Fruit fly (Drosophila melanogaster): Measurements from ENCODE around the gene CG15456.

CG15456 gene

DNA sequence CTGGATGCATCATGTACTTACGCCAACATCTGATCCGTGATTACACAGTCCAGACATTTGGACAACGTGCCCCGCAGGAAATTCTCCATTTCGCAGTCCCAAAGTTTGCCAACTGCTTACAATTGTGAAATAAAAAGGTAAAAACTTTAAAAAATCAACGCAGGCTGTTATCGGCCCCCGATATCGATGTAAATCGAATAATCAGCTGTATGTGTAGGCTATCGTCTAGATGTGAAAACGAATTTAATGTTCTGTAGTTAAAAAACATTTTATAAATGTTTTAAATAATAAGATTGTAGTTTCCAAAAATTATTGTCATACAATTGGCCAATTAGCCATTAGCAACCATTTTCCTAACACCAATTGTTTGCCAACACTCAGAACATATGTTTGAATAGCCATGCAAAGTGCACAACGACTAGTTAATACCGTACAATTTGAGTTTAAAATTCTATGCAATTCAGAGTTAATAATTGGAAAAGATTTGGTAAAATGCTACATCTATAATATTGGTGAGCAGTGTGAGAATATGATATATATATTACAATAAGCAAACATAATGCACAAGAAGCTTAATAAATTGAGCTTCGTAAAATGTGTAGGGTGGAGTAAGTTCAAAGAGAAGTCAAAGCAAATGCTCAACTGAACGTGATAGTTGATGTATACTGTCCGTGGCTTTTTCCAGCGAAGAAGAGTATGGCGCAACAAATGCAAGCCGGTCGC is 2.8 kb upstream of the CG15456 start, which contains the start of the genes CG11710 and mal:
CG11710 (minus strand) TSS at position 192 of the 723 bp plus-strand sequence.
mal (plus strand) TSS at position 194 of the 723 bp plus-strand sequence.
- TF ChIP-seq Sox100B (GFP tag; optimal IDR thresholded peaks at IDR 0.05) = no peak
- no peak for TF ChIP-seq CG17385 (GFP tag; optimal IDR thresholded peaks at IDR 0.05)
- no peak for TF ChIP-seq CG3065 (GFP tag; optimal IDR thresholded peaks at IDR 0.05)
- TF ChIP-seq CG17359 (tag; optimal IDR thresholded peaks at IDR 0.05) = peak; percentile 81
- peak; percentile 50 for TF ChIP-seq crc (GFP tag; optimal IDR thresholded peaks at IDR 0.05)
- peak; percentile 62 for TF ChIP-seq CG9727 (GFP tag; optimal IDR thresholded peaks at IDR 0.05)
- TF ChIP-seq CG13424 (tag; optimal IDR thresholded peaks at IDR 0.05) = peak; percentile 88
- TF ChIP-seq emc (GFP tag; optimal IDR thresholded peaks at IDR 0.05) = peak; percentile 41
- no peak for TF ChIP-seq gcm (GFP tag; optimal IDR thresholded peaks at IDR 0.05)
- TF ChIP-seq NC2β (GFP tag; optimal IDR thresholded peaks at IDR 0.05) = peak; percentile 38
- TF ChIP-seq CG11247 (GFP tag; IDR thresholded peaks at IDR 0.05) = peak; percentile 45; the same call in 1 of the 2 replicates
- TF ChIP-seq dmrt99B (tag; optimal IDR thresholded peaks at IDR 0.05) = peak; percentile 87
- TF ChIP-seq NK7.1 (GFP tag; optimal IDR thresholded peaks at IDR 0.05) = peak; percentile 73
- peak; percentile 55 for TF ChIP-seq CG8089 (GFP tag; optimal IDR thresholded peaks at IDR 0.05)
- peak; percentile 26 for TF ChIP-seq pum (GFP tag; optimal IDR thresholded peaks at IDR 0.05)
- TF ChIP-seq Fer2 (tag; optimal IDR thresholded peaks at IDR 0.05) = peak; percentile 75
- TF ChIP-seq dysf (GFP tag; IDR thresholded peaks at IDR 0.05) = peak; percentile 91
- no peak for TF ChIP-seq Ssrp (tag; optimal IDR thresholded peaks at IDR 0.05)
- TF ChIP-seq da (GFP tag; optimal IDR thresholded peaks at IDR 0.05) = no peak
- peak; percentile 50; the same call in 2 of the 3 replicates for TF ChIP-seq zfh1 (GFP tag; IDR thresholded peaks at IDR 0.05)
- TF ChIP-seq CG7745 (tag; optimal IDR thresholded peaks at IDR 0.05) = no peak
- TF ChIP-seq shn (GFP tag; optimal IDR thresholded peaks at IDR 0.05) = peak; percentile 30
- TF ChIP-seq Pdp1 (GFP tag; optimal IDR thresholded peaks at IDR 0.05) = peak; percentile 73 to 82
- TF ChIP-seq phol (tag; optimal IDR thresholded peaks at IDR 0.05) = peak; percentile 87
- no peak for TF ChIP-seq CG30431 (GFP tag; optimal IDR thresholded peaks at IDR 0.05)
- TF ChIP-seq CG12659 (GFP tag; optimal IDR thresholded peaks at IDR 0.05) = peak; percentile 82
- TF ChIP-seq CG9932 (GFP tag; IDR thresholded peaks at IDR 0.05) = peak; percentile 78
- TF ChIP-seq bcd (GFP tag; optimal IDR thresholded peaks at IDR 0.05) = peak; percentile 78
- peak; percentile 42 for TF ChIP-seq zen (tag; optimal IDR thresholded peaks at IDR 0.05)
- TF ChIP-seq insv (GFP tag; optimal IDR thresholded peaks at IDR 0.05) = peak in 1 of 2 experiments; percentile 7
- TF ChIP-seq CG13123 (GFP tag; optimal IDR thresholded peaks at IDR 0.05) = no peak
- peak; percentile 42; the same call in 1 of the 2 replicates for TF ChIP-seq CG6272 (GFP tag; IDR thresholded peaks at IDR 0.05)
- no peak for TF ChIP-seq fd102C (GFP tag; optimal IDR thresholded peaks at IDR 0.05)
- TF ChIP-seq CG1602 (GFP tag; optimal IDR thresholded peaks at IDR 0.05) = peak; percentile 52
- peak; percentile 72 for TF ChIP-seq CG6765 (GFP tag; optimal IDR thresholded peaks at IDR 0.05)
- peak; percentile 53 for TF ChIP-seq jumu (GFP tag; optimal IDR thresholded peaks at IDR 0.05)
- TF ChIP-seq trem (tag; optimal IDR thresholded peaks at IDR 0.05) = peak; percentile 60
- TF ChIP-seq Optix (GFP tag; IDR thresholded peaks at IDR 0.05) = peak; percentile 68; the same call in 2 of the 3 replicates
- no peak for TF ChIP-seq ase (GFP tag; IDR thresholded peaks at IDR 0.05)
- TF ChIP-seq E2f1 (GFP tag; IDR thresholded peaks at IDR 0.05) = peak; percentile 73
- peak; percentile 56; the same call in 1 of the 2 replicates for TF ChIP-seq bbx (GFP tag; IDR thresholded peaks at IDR 0.05; ENCODE audit: partially characterized antibody)
- peak; percentile 77 for TF ChIP-seq croc (GFP tag; conservative IDR thresholded peaks at IDR 0.05)
- peak; percentile 84 for TF ChIP-seq gro (GFP tag; optimal IDR thresholded peaks at IDR 0.05)
- TF ChIP-seq gce (GFP tag; IDR thresholded peaks at IDR 0.05) = peak; percentile 33; the same call in 1 of the 3 replicates
- peak; percentile 30 for TF ChIP-seq CG12299 (tag; optimal IDR thresholded peaks at IDR 0.05)
- peak; percentile 47 for TF ChIP-seq cato (GFP tag; optimal IDR thresholded peaks at IDR 0.05; ENCODE audit: borderline replicate concordance)
- no peak for TF ChIP-seq CG42726 (GFP tag; IDR thresholded peaks at IDR 0.05; ENCODE audit: partially characterized antibody)
- TF ChIP-seq sisA (GFP tag; IDR thresholded peaks at IDR 0.05) = peak; percentile 72
- peak; percentile 48 for TF ChIP-seq maf-S (GFP tag; optimal IDR thresholded peaks at IDR 0.05)

All from whole organism, embryonic.